Worm (Caenorhabditis elegans): ENCODE data around the gene Y53G8AR.5.

Gene Y53G8AR.5

ce11 chrIII:3250596-3251112, 46.6 kb upstream of the Y53G8AR.5 start, which contains the start of gene Y53G8AL.4:
Gene Y53G8AL.4, minus strand, starts transcription at chrIII:3250646.
- TF ChIP-seq tbx-2 (tag; optimal IDR thresholded peaks at IDR 0.05) (no peak), efl-1 (optimal IDR thresholded peaks at IDR 0.05) (no peak), efl-1 (GFP tag; optimal IDR thresholded peaks at IDR 0.05 in 1 of 2) (peak in 1 of 2 experiments; percentile 92)

ce11 chrIII:3253043-3253442, 44.2 kb upstream of the Y53G8AR.5 start, which contains the start of gene Y53G8AL.3:
Gene Y53G8AL.3, minus strand, starts transcription at chrIII:3253143.
- no peak for TF ChIP-seq sup-37 (GFP tag; optimal IDR thresholded peaks at IDR 0.05)
- TF ChIP-seq dpl-1 (GFP tag; optimal IDR thresholded peaks at IDR 0.05): no peak
- TF ChIP-seq efl-1 (optimal IDR thresholded peaks at IDR 0.05): no peak
- TF ChIP-seq efl-1 (GFP tag; optimal IDR thresholded peaks at IDR 0.05 in 1 of 2): no peak
- no peak for TF ChIP-seq C34B4.2 (tag; optimal IDR thresholded peaks at IDR 0.05)
- TF ChIP-seq vab-15 (tag; optimal IDR thresholded peaks at IDR 0.05): no peak
- no peak for TF ChIP-seq ceh-88 (GFP tag; IDR thresholded peaks at IDR 0.05)
- no peak for TF ChIP-seq ztf-11 (tag; optimal IDR thresholded peaks at IDR 0.05)
- no peak for TF ChIP-seq pqm-1 (tag; optimal IDR thresholded peaks at IDR 0.05)
- TF ChIP-seq unc-86 (tag; optimal IDR thresholded peaks at IDR 0.05): no peak
- TF ChIP-seq ama-1 (optimal IDR thresholded peaks at IDR 0.05): no peak
- TF ChIP-seq nhr-237 (tag; optimal IDR thresholded peaks at IDR 0.05): no peak
- no peak for TF ChIP-seq aly-2 (tag; optimal IDR thresholded peaks at IDR 0.05)

- TF ChIP-seq nhr-47 (tag; optimal IDR thresholded peaks at IDR 0.05): no peak
- no peak for TF ChIP-seq unc-130 (tag; optimal IDR thresholded peaks at IDR 0.05)
- TF ChIP-seq fkh-4 (tag; optimal IDR thresholded peaks at IDR 0.05; ENCODE audit: borderline replicate concordance): no peak
- TF ChIP-seq dsc-1 (tag; optimal IDR thresholded peaks at IDR 0.05): no peak
- no peak for TF ChIP-seq sptf-1 (tag; optimal IDR thresholded peaks at IDR 0.05)
- no peak for TF ChIP-seq nhr-85 (tag)
- no peak for TF ChIP-seq zip-4 (GFP tag; optimal IDR thresholded peaks at IDR 0.05)
- peak; percentile 32 for TF ChIP-seq lin-14 (GFP tag; optimal IDR thresholded peaks at IDR 0.05)
- TF ChIP-seq nhr-11 (tag; optimal IDR thresholded peaks at IDR 0.05): no peak
- TF ChIP-seq lsy-2 (tag; optimal IDR thresholded peaks at IDR 0.05): no peak
- no peak for TF ChIP-seq efl-3 (GFP tag; optimal IDR thresholded peaks at IDR 0.05)
- no peak for TF ChIP-seq lin-15B (tag; optimal IDR thresholded peaks at IDR 0.05)
- peak; percentile 77 for TF ChIP-seq tlp-1 (tag; optimal IDR thresholded peaks at IDR 0.05)
- no peak for TF ChIP-seq C16A3.4 (tag; optimal IDR thresholded peaks at IDR 0.05)
- no peak for TF ChIP-seq isw-1 (GFP tag; IDR thresholded peaks at IDR 0.05)
- TF ChIP-seq snu-23 (GFP tag; optimal IDR thresholded peaks at IDR 0.05): no peak
- no peak for TF ChIP-seq jun-1 (tag; optimal IDR thresholded peaks at IDR 0.05)
- TF ChIP-seq ceh-8 (GFP tag; optimal IDR thresholded peaks at IDR 0.05): no peak
- peak; percentile 84 for TF ChIP-seq pqm-1 (tag; optimal IDR thresholded peaks at IDR 0.05)
- no peak for TF ChIP-seq swsn-7 (tag; optimal IDR thresholded peaks at IDR 0.05)
- no peak for TF ChIP-seq xbp-1 (tag; optimal IDR thresholded peaks at IDR 0.05)
- no peak for TF ChIP-seq C04F5.9 (tag; optimal IDR thresholded peaks at IDR 0.05)
- no peak for TF ChIP-seq snpc-4 (tag; optimal IDR thresholded peaks at IDR 0.05)
- TF ChIP-seq nhr-237 (tag; optimal IDR thresholded peaks at IDR 0.05): no peak
- TF ChIP-seq dpl-1 (GFP tag; optimal IDR thresholded peaks at IDR 0.05): no peak
- TF ChIP-seq lin-39 (tag; optimal IDR thresholded peaks at IDR 0.05): no peak
- TF ChIP-seq vab-15 (tag; optimal IDR thresholded peaks at IDR 0.05): no peak
- no peak for TF ChIP-seq nhr-77 (tag; optimal IDR thresholded peaks at IDR 0.05)
- TF ChIP-seq alr-1 (tag; optimal IDR thresholded peaks at IDR 0.05; ENCODE audit: borderline replicate concordance): no peak
- TF ChIP-seq ceh-90 (tag; optimal IDR thresholded peaks at IDR 0.05): no peak
- no peak for TF ChIP-seq efl-1 (optimal IDR thresholded peaks at IDR 0.05)
- TF ChIP-seq efl-1 (GFP tag; optimal IDR thresholded peaks at IDR 0.05 in 1 of 2): peak in 1 of 2 experiments; percentile 56
- no peak for TF ChIP-seq fkh-8 (tag; optimal IDR thresholded peaks at IDR 0.05)
- no peak for TF ChIP-seq Y116A8C.19 (tag; optimal IDR thresholded peaks at IDR 0.05; ENCODE audit: borderline replicate concordance)
- TF ChIP-seq unc-98 (GFP tag; IDR thresholded peaks at IDR 0.05): no peak
- TF ChIP-seq lin-35 (GFP tag; optimal IDR thresholded peaks at IDR 0.05): peak in 1 of 2 experiments; percentile 39
- no peak for TF ChIP-seq blmp-1 (tag; optimal IDR thresholded peaks at IDR 0.05)
- TF ChIP-seq C34B4.2 (tag; optimal IDR thresholded peaks at IDR 0.05): no peak
- TF ChIP-seq elt-2 (tag; optimal IDR thresholded peaks at IDR 0.05): peak; percentile 98
- no peak for TF ChIP-seq fos-1 (tag; optimal IDR thresholded peaks at IDR 0.05)
- no peak for TF ChIP-seq ama-1 (optimal IDR thresholded peaks at IDR 0.05)
Observed at ce11 chrIII:3253736-3254135, 43.5 kb upstream of the Y53G8AR.5 start.
